Fruit fly (Drosophila melanogaster) whole organism, embryonic: ENCODE measurements around the gene arm.

ENCODE experiments used
- Aef1 ChIP-seq: fragments of 200-800 bp; sonication (Bioruptor generic); IDR thresholded peaks from 3 replicates; pipeline ENCODE4 v1.3.6; 2022; ENCODE audit warnings: missing biosample characterization, missing genetic modification characterization
- Awh ChIP-seq: fragments of 200-800 bp; sonication (Bioruptor generic); IDR thresholded peaks from 2 replicates; pipeline ENCODE4, ENCODE4 v1.3.6; 2022; ENCODE audit warnings: missing biosample characterization, missing genetic modification characterization
- Blimp-1 ChIP-seq: fragments of 200-800 bp; sonication (Bioruptor generic); optimal IDR thresholded peaks from 3 replicates; lab custom pipeline; 2018; ENCODE audit warnings: missing biosample characterization, missing genetic modification characterization, mild to moderate bottlenecking, moderate library complexity, missing genetic modification reagents
- CG11696 ChIP-seq: fragments of 200-800 bp; sonication (Bioruptor generic); IDR thresholded peaks from 2 replicates; pipeline ENCODE4 v1.3.6; 2022; ENCODE audit warnings: missing biosample characterization, missing genetic modification characterization
- CG12071 ChIP-seq: fragments of 200-800 bp; sonication (Bioruptor generic); optimal IDR thresholded peaks from 3 replicates; lab custom pipeline; 2018; ENCODE audit warnings: missing biosample characterization, mild to moderate bottlenecking, missing genetic modification characterization
- CG15011 ChIP-seq: fragments of 200-800 bp; sonication (Bioruptor generic); optimal IDR thresholded peaks from 3 replicates; lab custom pipeline; 2018; ENCODE audit warnings: missing biosample characterization, mild to moderate bottlenecking, missing genetic modification characterization
- CG15696 ChIP-seq: fragments of 200-800 bp; sonication (Bioruptor generic); optimal IDR thresholded peaks from 2 replicates; lab custom pipeline; 2019; ENCODE audit warnings: missing biosample characterization, mild to moderate bottlenecking, missing genetic modification characterization, moderate library complexity
- CG17328 ChIP-seq: fragments of 200-800 bp; sonication (Bioruptor generic); IDR thresholded peaks from 2 replicates; pipeline ENCODE4 v1.3.6; 2022; ENCODE audit warnings: missing biosample characterization, missing genetic modification characterization
- CG1832 ChIP-seq: fragments of 200-800 bp; sonication (Bioruptor generic); optimal IDR thresholded peaks from 2 replicates; lab custom pipeline; 2017; ENCODE audit warnings: missing biosample characterization, mild to moderate bottlenecking, missing genetic modification characterization, inconsistent platforms
- CG30403 ChIP-seq: fragments of 200-800 bp; sonication (Bioruptor generic); optimal IDR thresholded peaks from 3 replicates; lab custom pipeline; 2016; ENCODE audit warnings: missing biosample characterization, missing genetic modification characterization
- CG33213 ChIP-seq: fragments of 200-800 bp; sonication (Bioruptor generic); optimal IDR thresholded peaks from 3 replicates; lab custom pipeline; 2016; ENCODE audit warnings: missing biosample characterization, missing genetic modification characterization
- CG4854 ChIP-seq: fragments of 200-800 bp; sonication (Bioruptor generic); optimal IDR thresholded peaks from 2 replicates; lab custom pipeline; 2016; ENCODE audit warnings: missing biosample characterization, missing genetic modification characterization, inconsistent platforms
- CG7745 ChIP-seq: fragments of 200-800 bp; sonication (Bioruptor generic); optimal IDR thresholded peaks from 2 replicates; lab custom pipeline; 2018; ENCODE audit warnings: missing biosample characterization, mild to moderate bottlenecking, missing genetic modification characterization, moderate library complexity
- CG7987 ChIP-seq: fragments of 200-800 bp; sonication (Bioruptor generic); optimal IDR thresholded peaks from 2 replicates; lab custom pipeline; 2018; ENCODE audit warnings: missing biosample characterization, mild to moderate bottlenecking, missing genetic modification characterization, moderate library complexity
- CG9437 ChIP-seq: fragments of 200-800 bp; sonication (Bioruptor generic); optimal IDR thresholded peaks from 2 replicates; lab custom pipeline; 2018; ENCODE audit warnings: missing biosample characterization, mild to moderate bottlenecking, missing genetic modification characterization
- CHES-1-like ChIP-seq: fragments of 200-800 bp; sonication (Bioruptor generic); optimal IDR thresholded peaks from 2 replicates; lab custom pipeline; 2016; ENCODE audit warnings: missing biosample characterization, missing genetic modification characterization
- CrebB ChIP-seq: fragments of 200-800 bp; sonication (Bioruptor generic); optimal IDR thresholded peaks from 3 replicates; lab custom pipeline; 2018; ENCODE audit warnings: missing biosample characterization, mild to moderate bottlenecking, missing genetic modification characterization
- D19A ChIP-seq: fragments of 200-800 bp; optimal IDR thresholded peaks from 3 replicates; lab custom pipeline; 2019; ENCODE audit warnings: missing biosample characterization, mild to moderate bottlenecking, missing genetic modification characterization, moderate library complexity
- Dbx ChIP-seq: fragments of 200-800 bp; sonication (Bioruptor generic); IDR thresholded peaks from 3 replicates; pipeline ENCODE4 v1.3.6; 2022; ENCODE audit warnings: missing biosample characterization, missing genetic modification characterization
- Dp ChIP-seq: fragments of 200-800 bp; sonication (Bioruptor generic); optimal IDR thresholded peaks from 2 replicates; lab custom pipeline; 2018; ENCODE audit warnings: missing biosample characterization, mild to moderate bottlenecking, missing genetic modification characterization, moderate library complexity
- HmgZ ChIP-seq: fragments of 200-800 bp; sonication (Bioruptor generic); optimal IDR thresholded peaks from 2 replicates; lab custom pipeline; 2018; ENCODE audit warnings: missing biosample characterization, mild to moderate bottlenecking, missing genetic modification characterization
- Hsf ChIP-seq: fragments of 200-800 bp; sonication (Bioruptor generic); optimal IDR thresholded peaks from 3 replicates; lab custom pipeline; 2016; ENCODE audit warnings: missing biosample characterization, missing genetic modification characterization
- Jarid2 ChIP-seq: fragments of 200-800 bp; sonication (Bioruptor generic); optimal IDR thresholded peaks from 3 replicates; lab custom pipeline; 2017; ENCODE audit warnings: mild to moderate bottlenecking, missing biosample characterization, missing genetic modification reagents, missing genetic modification characterization
- MESR4 ChIP-seq: fragments of 200-800 bp; sonication (Bioruptor generic); optimal IDR thresholded peaks from 2 replicates; lab custom pipeline; 2018; ENCODE audit warnings: missing biosample characterization, mild to moderate bottlenecking, missing genetic modification characterization, moderate library complexity
- Mrtf ChIP-seq: fragments of 200-800 bp; sonication (Bioruptor generic); IDR thresholded peaks from 3 replicates; pipeline ENCODE4 v1.3.6; 2022; ENCODE audit warnings: missing biosample characterization, missing genetic modification characterization
- Sox100B ChIP-seq: fragments of 200-800 bp; sonication (Bioruptor generic); optimal IDR thresholded peaks from 3 replicates; lab custom pipeline; 2018; ENCODE audit warnings: missing biosample characterization, mild to moderate bottlenecking, missing genetic modification characterization
- Usf ChIP-seq: fragments of 200-800 bp; sonication (Bioruptor generic); optimal IDR thresholded peaks from 2 replicates; lab custom pipeline; 2017; ENCODE audit warnings: missing genotype, missing biosample characterization, missing genetic modification characterization
- YL-1 ChIP-seq: fragments of 200-800 bp; sonication (Bioruptor generic); optimal IDR thresholded peaks from 3 replicates; lab custom pipeline; 2017; ENCODE audit warnings: missing biosample characterization, mild to moderate bottlenecking, missing genetic modification characterization
- abd-A ChIP-seq: fragments of 200-800 bp; sonication (Bioruptor generic); optimal IDR thresholded peaks from 3 replicates; lab custom pipeline; 2019; ENCODE audit warnings: missing biosample characterization, mild to moderate bottlenecking, missing genetic modification characterization, moderate library complexity
- bowl ChIP-seq: fragments of 200-800 bp; sonication (Bioruptor generic); IDR thresholded peaks from 2 replicates; pipeline ENCODE4 v1.3.6; 2022; ENCODE audit warnings: missing biosample characterization, missing genetic modification characterization
- br ChIP-seq: fragments of >200 bp; optimal IDR thresholded peaks from 2 replicates; lab custom pipeline; 2017
- chinmo ChIP-seq: fragments of 200-800 bp; sonication (Bioruptor generic); IDR thresholded peaks from 4 replicates; pipeline ENCODE4 v1.3.6; 2022; ENCODE audit warnings: missing biosample characterization, missing genetic modification characterization; ENCODE audit not compliant: partially characterized antibody
- chm ChIP-seq: fragments of 200-800 bp; sonication (Bioruptor generic); IDR thresholded peaks from 2 replicates; pipeline ENCODE4 v1.3.6; 2022; ENCODE audit warnings: missing biosample characterization, missing genetic modification characterization
- dati ChIP-seq: fragments of 200-800 bp; sonication (Bioruptor generic); IDR thresholded peaks from 2 replicates; pipeline ENCODE4 v1.3.6; 2022; ENCODE audit warnings: missing biosample characterization, missing genetic modification characterization
- fd102C ChIP-seq: fragments of 200-800 bp; sonication (Bioruptor generic); optimal IDR thresholded peaks from 2 replicates; lab custom pipeline; 2018; ENCODE audit warnings: missing biosample characterization, mild to moderate bottlenecking, missing genetic modification characterization, moderate library complexity
- fd64A ChIP-seq: fragments of 200-800 bp; sonication (Bioruptor generic); optimal IDR thresholded peaks from 3 replicates; lab custom pipeline; 2018; ENCODE audit warnings: missing biosample characterization, mild to moderate bottlenecking, missing genetic modification characterization
- grn ChIP-seq: fragments of 200-800 bp; sonication (Bioruptor generic); optimal IDR thresholded peaks from 3 replicates; lab custom pipeline; 2017; ENCODE audit warnings: missing biosample characterization, missing genetic modification characterization
- gsb-n ChIP-seq: fragments of 200-800 bp; sonication (Bioruptor generic); optimal IDR thresholded peaks from 3 replicates; lab custom pipeline; 2018; ENCODE audit warnings: missing biosample characterization, mild to moderate bottlenecking, missing genetic modification characterization
- her ChIP-seq: fragments of 200-800 bp; sonication (Bioruptor generic); optimal IDR thresholded peaks from 2 replicates; lab custom pipeline; 2016; ENCODE audit warnings: missing biosample characterization, missing genetic modification characterization
- hkb ChIP-seq, 2 experiments: fragments of 200-800 bp in 1 of 2; fragments of >200 bp in 1 of 2; sonication (Bioruptor generic) in 1 of 2; IDR thresholded peaks in 1 of 2; optimal IDR thresholded peaks in 1 of 2; 2 replicates each; pipeline versions ENCODE4 v1.3.6 to Lab custom; 2017 to 2022; ENCODE audit warnings: missing biosample characterization in 1 of 2, missing genetic modification characterization in 1 of 2
- kay ChIP-seq: fragments of 200-800 bp; sonication (Bioruptor generic); optimal IDR thresholded peaks from 2 replicates; lab custom pipeline; 2016; ENCODE audit warnings: missing biosample characterization, missing genetic modification characterization
- maf-S ChIP-seq: fragments of 200-800 bp; sonication (Bioruptor generic); optimal IDR thresholded peaks from 2 replicates; lab custom pipeline; 2016; ENCODE audit warnings: missing biosample characterization, missing genetic modification characterization
- oc ChIP-seq: fragments of 200-800 bp; sonication (Bioruptor generic); optimal IDR thresholded peaks from 2 replicates; lab custom pipeline; 2018; ENCODE audit warnings: missing biosample characterization, mild to moderate bottlenecking, missing genetic modification characterization, moderate library complexity
- pan ChIP-seq, 4 experiments: fragments of >200 bp in 3 of 4; fragments of 200-800 bp in 1 of 4; sonication (Bioruptor generic) in 1 of 4; optimal IDR thresholded peaks in 3 of 4; IDR thresholded peaks in 1 of 4; 2 replicates each; pipeline versions ENCODE4 v1.3.6 to Lab custom; 2017 to 2022; ENCODE audit warnings: missing biosample characterization in 2 of 4, missing genetic modification characterization in 2 of 4, mixed read lengths in 1 of 4
- peb ChIP-seq: fragments of 200-800 bp; sonication (Bioruptor generic); IDR thresholded peaks from 2 replicates; pipeline ENCODE4 v1.3.6; 2022; ENCODE audit warnings: missing biosample characterization, missing genetic modification characterization
- pnt ChIP-seq: fragments of 200-800 bp; sonication (Bioruptor generic); optimal IDR thresholded peaks from 3 replicates; lab custom pipeline; 2016; ENCODE audit warnings: missing biosample characterization, missing genetic modification characterization
- pros ChIP-seq: fragments of 200-800 bp; sonication (Bioruptor generic); optimal IDR thresholded peaks from 3 replicates; lab custom pipeline; 2019; ENCODE audit warnings: missing biosample characterization, mild to moderate bottlenecking, missing genetic modification characterization, moderate library complexity
- schlank ChIP-seq: fragments of 200-800 bp; sonication (Bioruptor generic); optimal IDR thresholded peaks from 2 replicates; lab custom pipeline; 2018; ENCODE audit warnings: missing biosample characterization, mild to moderate bottlenecking, missing genetic modification characterization
- sens ChIP-seq: fragments of 200-800 bp; sonication (Bioruptor generic); peaks from one replicate; lab custom pipeline; 2016; ENCODE audit warnings: missing biosample characterization, missing genetic modification characterization
- sisA ChIP-seq: fragments of 200-800 bp; sonication (Bioruptor generic); IDR thresholded peaks from 2 replicates; pipeline ENCODE4 v1.3.6; 2022; ENCODE audit warnings: missing biosample characterization, missing genetic modification characterization
- tap ChIP-seq: fragments of 200-800 bp; optimal IDR thresholded peaks from 3 replicates; lab custom pipeline; 2019; ENCODE audit warnings: missing biosample characterization, mild to moderate bottlenecking, missing genetic modification characterization, moderate library complexity

Gene arm

dm6 chrX:1893532-1893931 is 6.9 kb downstream of the arm start (continued):
- no peak for TF ChIP-seq CHES-1-like (GFP tag; lab: Kevin White, UChicago)
- TF ChIP-seq CG9437 (GFP tag; lab: Kevin White, UChicago), result no peak
- TF ChIP-seq fd102C (GFP tag; lab: Kevin White, UChicago), result no peak
- TF ChIP-seq Jarid2 (GFP tag; lab: Kevin White, UChicago), result no peak
- TF ChIP-seq tap (tag; lab: Kevin White, UChicago), result no peak
- no peak for TF ChIP-seq pan (optimal IDR thresholded peaks at IDR 0.05; lab: Kevin White, UChicago)
- TF ChIP-seq pan (GFP tag; optimal IDR thresholded peaks at IDR 0.05 in 1 of 2, IDR thresholded peaks at IDR 0.05 in 1 of 2), result no peak
- no peak for TF ChIP-seq CG7745 (tag; lab: Kevin White, UChicago)
- TF ChIP-seq CG33213 (GFP tag; lab: Kevin White, UChicago), result no peak
- TF ChIP-seq CG17328 (GFP tag; lab: Robert Waterston, UW), result no peak
- no peak for TF ChIP-seq kay (GFP tag; lab: Kevin White, UChicago)
- TF ChIP-seq peb (GFP tag; lab: Robert Waterston, UW), result no peak
- TF ChIP-seq Dp (GFP tag; lab: Kevin White, UChicago), result no peak
- no peak for TF ChIP-seq Hsf
- no peak for TF ChIP-seq CrebB (tag; lab: Kevin White, UChicago)
- no peak for TF ChIP-seq MESR4 (GFP tag; lab: Kevin White, UChicago)
- no peak for TF ChIP-seq oc (tag; lab: Kevin White, UChicago)
- peak; percentile 47 for TF ChIP-seq sens (GFP tag; lab: Kevin White, UChicago)
- no peak for TF ChIP-seq gsb-n
- no peak for TF ChIP-seq CG15011 (GFP tag; lab: Kevin White, UChicago)
- 0 out of 4 replicates have a peak, but pooled peaks have one; percentile 18 for TF ChIP-seq chinmo
- TF ChIP-seq Mrtf, result no peak
- TF ChIP-seq maf-S, result no peak
- no peak for TF ChIP-seq chm (GFP tag; lab: Robert Waterston, UW)
- no peak for TF ChIP-seq dati (GFP tag; lab: Robert Waterston, UW)
- TF ChIP-seq Dbx (GFP tag; lab: Robert Waterston, UW), result no peak
- no peak for TF ChIP-seq Awh
- TF ChIP-seq CG7987, result no peak
- TF ChIP-seq her, result no peak
- no peak for TF ChIP-seq CG15696 (tag; lab: Kevin White, UChicago)
- TF ChIP-seq abd-A, result no peak
- TF ChIP-seq schlank (tag; lab: Kevin White, UChicago), result no peak
- no peak for TF ChIP-seq pros (GFP tag; lab: Kevin White, UChicago)
- no peak for TF ChIP-seq hkb (optimal IDR thresholded peaks at IDR 0.05; lab: Kevin White, UChicago)
- TF ChIP-seq hkb (GFP tag; IDR thresholded peaks at IDR 0.05; lab: Robert Waterston, UW), result no peak
- TF ChIP-seq CG12071, result no peak
- TF ChIP-seq grn (GFP tag; lab: Kevin White, UChicago), result no peak
- TF ChIP-seq bowl (GFP tag; lab: Robert Waterston, UW), result no peak
- no peak for TF ChIP-seq D19A (tag; lab: Kevin White, UChicago)
- no peak for TF ChIP-seq Sox100B (GFP tag; lab: Kevin White, UChicago)
- no peak for TF ChIP-seq pnt (GFP tag; lab: Kevin White, UChicago)
- TF ChIP-seq CG11696 (GFP tag; lab: Robert Waterston, UW), result no peak
- peak; percentile 64 for TF ChIP-seq CG1832 (GFP tag; lab: Kevin White, UChicago)
- peak; percentile 11 for TF ChIP-seq YL-1 (GFP tag; lab: Kevin White, UChicago)
- TF ChIP-seq sisA (GFP tag; lab: Robert Waterston, UW), result no peak
- TF ChIP-seq Aef1 (GFP tag; lab: Robert Waterston, UW), result peak; percentile 18; the same call in 1 of the 3 replicates
- no peak for TF ChIP-seq CG4854 (GFP tag; lab: Kevin White, UChicago)
- peak; percentile 13 for TF ChIP-seq Blimp-1 (GFP tag; lab: Kevin White, UChicago)
- TF ChIP-seq CG30403, result no peak
- no peak for TF ChIP-seq Usf (GFP tag; lab: Kevin White, UChicago)
- TF ChIP-seq fd64A, result no peak
- TF ChIP-seq HmgZ (tag; lab: Kevin White, UChicago), result no peak
- TF ChIP-seq br, result no peak
